Worm (Caenorhabditis elegans): ENCODE measurements around the gene F54E4.4.

The F54E4.4 gene

ce11 chrX:14602676-14603075, 42.6 kb downstream of the F54E4.4 start, which contains the start of gene eor-2 (continued):
- TF ChIP-seq ahr-1 (tag; optimal IDR thresholded peaks at IDR 0.05) (no peak), ztf-16 (tag; optimal IDR thresholded peaks at IDR 0.05) (no peak), ama-1 (optimal IDR thresholded peaks at IDR 0.05) (no peak), tbx-7 (tag; optimal IDR thresholded peaks at IDR 0.05) (no peak), pha-2 (tag; optimal IDR thresholded peaks at IDR 0.05) (no peak), K09A11.1 (tag; optimal IDR thresholded peaks at IDR 0.05; ENCODE audit: insufficient read depth) (peak; percentile 13), elt-2 (tag; optimal IDR thresholded peaks at IDR 0.05) (no peak), ref-2 (tag; optimal IDR thresholded peaks at IDR 0.05) (peak; percentile 49), syd-9 (tag; optimal IDR thresholded peaks at IDR 0.05) (peak; percentile 46), ceh-45 (GFP tag; IDR thresholded peaks at IDR 0.05) (no peak), ets-4 (tag; optimal IDR thresholded peaks at IDR 0.05) (no peak), dve-1 (tag; optimal IDR thresholded peaks at IDR 0.05) (no peak), mec-3 (tag; optimal IDR thresholded peaks at IDR 0.05; ENCODE audit: borderline replicate concordance) (no peak), sox-4 (tag; optimal IDR thresholded peaks at IDR 0.05) (no peak), ttx-3 (tag; optimal IDR thresholded peaks at IDR 0.05) (no peak), K02D7.2 (tag; optimal IDR thresholded peaks at IDR 0.05) (no peak), lin-11 (tag; optimal IDR thresholded peaks at IDR 0.05) (no peak), hlh-13 (GFP tag; optimal IDR thresholded peaks at IDR 0.05) (no peak), unc-55 (GFP tag; optimal IDR thresholded peaks at IDR 0.05) (peak; percentile 61), lim-6 (tag; optimal IDR thresholded peaks at IDR 0.05) (no peak), elt-4 (tag; optimal IDR thresholded peaks at IDR 0.05) (no peak), ceh-18 (tag; optimal IDR thresholded peaks at IDR 0.05) (peak; percentile 24), pros-1 (tag; optimal IDR thresholded peaks at IDR 0.05) (peak; percentile 30), npax-4 (tag; optimal IDR thresholded peaks at IDR 0.05) (no peak), ceh-31 (tag; optimal IDR thresholded peaks at IDR 0.05) (peak; percentile 86), hlh-30 (tag; optimal IDR thresholded peaks at IDR 0.05; ENCODE audit: insufficient read depth) (peak; percentile 95), rnt-1 (tag; optimal IDR thresholded peaks at IDR 0.05) (peak; percentile 17), C08G9.2 (tag; optimal IDR thresholded peaks at IDR 0.05) (peak; percentile 44)

ce11 chrX:14599245-14599644, 46.0 kb downstream of the F54E4.4 start, which contains the start of gene C44H4.6:
Gene C44H4.6, minus strand, starts transcription at chrX:14599345.
- TF ChIP-seq nhr-11 (tag; optimal IDR thresholded peaks at IDR 0.05) (no peak), unc-3 (GFP tag; conservative IDR thresholded peaks at IDR 0.05) (no peak), unc-3 (tag; optimal IDR thresholded peaks at IDR 0.05) (no peak), eyg-1 (tag; optimal IDR thresholded peaks at IDR 0.05) (no peak), ceh-6 (GFP tag; optimal IDR thresholded peaks at IDR 0.05) (no peak)

ce11 chrX:14594825-14595224, 50.5 kb downstream of the F54E4.4 start, which contains the start of gene C44H4.8:
Gene C44H4.8, plus strand, starts transcription at chrX:14595125.
- no peak for TF ChIP-seq ceh-24 (tag; optimal IDR thresholded peaks at IDR 0.05)
- TF ChIP-seq syd-9 (tag; optimal IDR thresholded peaks at IDR 0.05): no peak
- no peak for TF ChIP-seq ttx-3 (tag; optimal IDR thresholded peaks at IDR 0.05)
- no peak for TF ChIP-seq hlh-15 (tag; optimal IDR thresholded peaks at IDR 0.05)
- no peak for TF ChIP-seq madf-2 (tag; optimal IDR thresholded peaks at IDR 0.05)
- no peak for TF ChIP-seq ceh-31 (tag; optimal IDR thresholded peaks at IDR 0.05)
- no peak for TF ChIP-seq sox-4 (tag; optimal IDR thresholded peaks at IDR 0.05)
- TF ChIP-seq npax-4 (tag; optimal IDR thresholded peaks at IDR 0.05): no peak
- no peak for TF ChIP-seq pax-1 (tag; optimal IDR thresholded peaks at IDR 0.05)
- TF ChIP-seq nhr-11 (tag; optimal IDR thresholded peaks at IDR 0.05): no peak
- TF ChIP-seq pat-9 (tag; optimal IDR thresholded peaks at IDR 0.05): no peak
- no peak for TF ChIP-seq pqm-1 (tag; optimal IDR thresholded peaks at IDR 0.05)
- TF ChIP-seq ceh-30 (tag; optimal IDR thresholded peaks at IDR 0.05): no peak

Data from whole organism, late embryonic.